Worm (Caenorhabditis elegans) whole organism, early embryonic: ENCODE measurements around the gene srh-39.

Source experiments
- B0310.2 ChIP-seq: sonication (generic microtip); optimal IDR thresholded peaks from 2 replicates; lab custom pipeline; 2016; ENCODE audit warnings: mild to moderate bottlenecking, missing genetic modification characterization, missing compliant biosample characterization
- F13C5.2 ChIP-seq: sonication (generic microtip); optimal IDR thresholded peaks from 2 replicates; lab custom pipeline; 2017; ENCODE audit warnings: mild to moderate bottlenecking, missing genetic modification characterization, inconsistent platforms, missing compliant biosample characterization
- aly-1 ChIP-seq: sonication (generic microtip); optimal IDR thresholded peaks from 2 replicates; lab custom pipeline; 2016; ENCODE audit warnings: missing genetic modification characterization, missing compliant biosample characterization
- ama-1 ChIP-seq: fragments of 150-350 bp; optimal IDR thresholded peaks from 2 replicates; lab custom pipeline; 2014
- ceh-13 ChIP-seq: fragments of 200-800 bp; sonication (Bioruptor generic); optimal IDR thresholded peaks from 2 replicates; lab custom pipeline; 2018; ENCODE audit warnings: mild to moderate bottlenecking, missing genetic modification characterization, missing compliant biosample characterization
- ceh-36 ChIP-seq: sonication (generic microtip); optimal IDR thresholded peaks from 2 replicates; lab custom pipeline; 2016; ENCODE audit warnings: missing genetic modification characterization, inconsistent platforms, missing compliant biosample characterization
- ets-7 ChIP-seq: sonication (generic microtip); optimal IDR thresholded peaks from 2 replicates; lab custom pipeline; 2016; ENCODE audit warnings: missing genotype, missing genetic modification characterization, missing compliant biosample characterization
- flt-1 ChIP-seq: fragments of 200-800 bp; sonication (Bioruptor generic); IDR thresholded peaks from 2 replicates; pipeline ENCODE4 v1.3.6; 2022; ENCODE audit warnings: missing genetic modification characterization, missing compliant biosample characterization
- hmbx-1 ChIP-seq: sonication (generic microtip); optimal IDR thresholded peaks from 2 replicates; lab custom pipeline; 2016; ENCODE audit warnings: mild to moderate bottlenecking, missing genetic modification characterization, missing compliant biosample characterization
- hmg-4 ChIP-seq: fragments of 200-800 bp; sonication (Bioruptor generic); optimal IDR thresholded peaks from 2 replicates; lab custom pipeline; 2018; ENCODE audit warnings: mild to moderate bottlenecking, missing genetic modification characterization, missing compliant biosample characterization
- hnd-1 ChIP-seq: sonication (generic microtip); optimal IDR thresholded peaks from 2 replicates; lab custom pipeline; 2016; ENCODE audit warnings: missing genetic modification characterization, missing compliant biosample characterization
- pes-1 ChIP-seq: fragments of 200-800 bp; sonication (Bioruptor generic); IDR thresholded peaks from 2 replicates; pipeline ENCODE4 v1.3.6; 2022; ENCODE audit warnings: missing genetic modification reagents, missing genetic modification characterization, missing compliant biosample characterization
- scrt-1 ChIP-seq: fragments of 200-800 bp; sonication (Bioruptor generic); IDR thresholded peaks from 2 replicates; pipeline ENCODE4 v1.3.6; 2022; ENCODE audit warnings: missing genetic modification characterization, missing compliant biosample characterization
- sea-1 ChIP-seq: fragments of 200-800 bp; sonication (Bioruptor generic); conservative IDR thresholded peaks from 2 replicates; pipeline ENCODE4 v1.3.6; 2022; ENCODE audit warnings: missing genetic modification characterization, missing compliant biosample characterization
- tbx-11 ChIP-seq: fragments of 200-800 bp; sonication (Bioruptor generic); IDR thresholded peaks from 2 replicates; pipeline ENCODE4 v1.3.6; 2022; ENCODE audit warnings: missing genetic modification characterization, missing compliant biosample characterization
- tbx-37 ChIP-seq: fragments of 200-800 bp; sonication (Bioruptor generic); conservative IDR thresholded peaks from 2 replicates; pipeline ENCODE4 v1.3.6; 2022; ENCODE audit warnings: missing genetic modification reagents, missing genetic modification characterization, missing compliant biosample characterization
- tra-4 ChIP-seq: sonication (generic microtip); optimal IDR thresholded peaks from 2 replicates; lab custom pipeline; 2017; ENCODE audit warnings: missing genetic modification characterization, missing compliant biosample characterization

The srh-39 gene

DNA sequence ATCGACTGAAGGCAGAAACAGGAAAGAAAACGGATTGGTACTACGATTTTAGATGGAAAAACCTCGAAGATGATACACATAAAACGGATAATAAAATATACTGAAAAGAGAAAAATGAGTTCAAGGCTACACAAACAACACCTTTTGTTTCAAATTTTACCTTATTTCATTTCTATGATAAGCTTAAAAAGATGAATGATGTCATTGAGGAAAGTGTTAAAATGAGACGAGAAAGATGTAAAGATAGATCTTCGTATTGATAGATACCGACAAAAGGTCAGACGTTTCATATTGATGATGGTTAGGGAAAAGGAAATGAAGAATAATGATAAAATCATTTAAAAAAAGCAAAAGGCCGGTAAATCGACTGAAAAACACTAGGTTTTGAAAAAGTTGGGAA, 24.2 kb upstream of the srh-39 start:
- no peak for TF ChIP-seq F13C5.2
- no peak for TF ChIP-seq ceh-36 (tag; lab: Kevin White, UChicago)
- TF ChIP-seq hnd-1 (tag; lab: Kevin White, UChicago): no peak
- TF ChIP-seq ceh-13 (GFP tag; lab: Kevin White, UChicago): no peak
- no peak for TF ChIP-seq scrt-1 (GFP tag; lab: Robert Waterston, UW)
- no peak for TF ChIP-seq tbx-11 (GFP tag; lab: Robert Waterston, UW)
- TF ChIP-seq B0310.2 (tag; lab: Kevin White, UChicago): no peak
- no peak for TF ChIP-seq ama-1 (lab: Kevin White, UChicago)
- TF ChIP-seq ets-7 (tag; lab: Kevin White, UChicago): no peak
- TF ChIP-seq hmg-4 (GFP tag; lab: Kevin White, UChicago): no peak
- TF ChIP-seq aly-1: no peak
- TF ChIP-seq hmbx-1: no peak
- TF ChIP-seq pes-1 (GFP tag; lab: Robert Waterston, UW): no peak
- TF ChIP-seq sea-1: no peak
- TF ChIP-seq tbx-37: no peak
- TF ChIP-seq flt-1: no peak
- no peak for TF ChIP-seq tra-4 (tag; lab: Kevin White, UChicago)

DNA sequence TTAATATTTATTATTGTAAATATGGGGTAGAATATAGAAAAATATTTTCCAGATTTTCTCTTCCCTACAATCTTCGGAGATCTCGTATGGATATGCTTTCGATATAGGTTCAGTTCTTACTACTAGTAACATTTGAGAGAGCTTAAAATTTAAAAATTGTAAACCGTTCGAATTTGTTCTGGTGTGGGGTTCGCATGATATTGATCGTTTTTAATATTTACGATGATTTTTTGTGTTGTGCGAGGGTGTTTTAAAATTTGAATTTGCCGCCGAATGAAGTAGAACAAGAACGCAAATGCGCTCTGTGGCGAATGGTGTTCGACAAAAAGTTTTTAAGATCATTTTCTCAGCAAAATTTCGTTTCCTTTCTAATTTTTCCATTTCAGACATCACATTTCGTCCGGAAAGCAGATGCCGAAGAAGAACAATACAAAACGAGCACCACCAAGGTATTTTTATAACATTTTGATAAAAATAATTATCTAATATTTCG, 18.2 kb upstream of the srh-39 start, which contains the start of gene skr-17:
TSS of gene skr-17 (plus strand) at position 51 of the 493 bp plus-strand sequence.
- TF ChIP-seq hmbx-1 (no peak), ceh-13 (GFP tag; lab: Kevin White, UChicago) (no peak), tbx-11 (GFP tag; lab: Robert Waterston, UW) (no peak), hnd-1 (tag; lab: Kevin White, UChicago) (no peak), scrt-1 (GFP tag; lab: Robert Waterston, UW) (no peak), tra-4 (tag; lab: Kevin White, UChicago) (no peak), sea-1 (no peak), ama-1 (lab: Kevin White, UChicago) (no peak), pes-1 (GFP tag; lab: Robert Waterston, UW) (no peak), ets-7 (tag; lab: Kevin White, UChicago) (no peak), flt-1 (no peak)

DNA sequence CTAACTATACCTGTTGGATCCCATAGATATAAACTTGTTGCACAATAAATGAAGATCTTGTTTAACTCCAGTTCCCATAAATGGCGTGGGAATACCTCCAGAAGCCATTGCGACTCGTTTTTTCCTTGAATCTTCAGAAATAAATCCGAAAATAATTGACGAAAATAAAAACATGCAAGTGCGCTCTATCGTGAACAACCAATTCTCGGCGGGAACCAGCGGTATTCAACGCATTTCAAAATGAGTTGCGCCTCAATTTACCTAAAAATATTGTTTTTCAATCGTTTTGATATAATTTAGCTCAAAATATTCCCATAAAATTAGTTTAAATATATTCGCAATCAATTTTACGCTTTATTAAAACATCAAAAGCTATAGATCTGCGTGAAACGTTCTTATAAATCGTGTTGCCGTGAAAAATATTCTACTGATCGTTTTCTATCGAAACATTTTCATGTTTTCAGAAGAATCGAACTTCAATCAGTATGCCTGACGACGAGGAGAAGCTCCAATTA, 15.8 kb upstream of the srh-39 start, which contains the start of the genes snpc-1.1 and spdl-1:
TSS of gene snpc-1.1 (minus strand) at position 200 of the 515 bp plus-strand sequence.
TSS of gene spdl-1 (plus strand) at position 465 of the 515 bp plus-strand sequence.
- TF ChIP-seq ets-7 (tag; lab: Kevin White, UChicago): no peak

DNA sequence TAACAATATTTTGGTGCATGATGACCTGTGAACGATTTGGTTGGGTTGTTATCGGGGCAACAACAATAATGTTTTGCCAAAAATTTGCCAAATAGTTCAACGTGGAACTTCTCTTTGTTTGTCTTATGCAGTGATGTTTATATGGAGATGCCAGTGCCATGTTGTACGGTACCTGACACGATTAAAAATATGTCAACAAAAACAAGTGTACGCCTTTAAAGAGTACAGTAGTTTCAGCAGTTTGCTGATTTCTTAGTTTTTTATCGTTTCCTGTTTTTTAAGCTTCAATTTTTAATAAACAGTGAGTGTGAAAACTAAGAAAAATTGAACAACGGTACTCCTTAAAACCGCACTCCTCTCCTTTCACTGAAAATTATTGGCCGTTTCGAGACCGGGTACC, 12.9 kb upstream of the srh-39 start:
- TF ChIP-seq B0310.2 (tag; lab: Kevin White, UChicago) (no peak), pes-1 (GFP tag; lab: Robert Waterston, UW) (no peak), F13C5.2 (no peak), hmbx-1 (no peak), ceh-36 (tag; lab: Kevin White, UChicago) (no peak), hmg-4 (GFP tag; lab: Kevin White, UChicago) (no peak), ama-1 (lab: Kevin White, UChicago) (no peak), ets-7 (tag; lab: Kevin White, UChicago) (no peak), scrt-1 (GFP tag; lab: Robert Waterston, UW) (no peak), aly-1 (no peak), tbx-37 (no peak), sea-1 (no peak), flt-1 (no peak), tra-4 (tag; lab: Kevin White, UChicago) (no peak), ceh-13 (GFP tag; lab: Kevin White, UChicago) (no peak), hnd-1 (tag; lab: Kevin White, UChicago) (no peak), tbx-11 (GFP tag; lab: Robert Waterston, UW) (no peak)

DNA sequence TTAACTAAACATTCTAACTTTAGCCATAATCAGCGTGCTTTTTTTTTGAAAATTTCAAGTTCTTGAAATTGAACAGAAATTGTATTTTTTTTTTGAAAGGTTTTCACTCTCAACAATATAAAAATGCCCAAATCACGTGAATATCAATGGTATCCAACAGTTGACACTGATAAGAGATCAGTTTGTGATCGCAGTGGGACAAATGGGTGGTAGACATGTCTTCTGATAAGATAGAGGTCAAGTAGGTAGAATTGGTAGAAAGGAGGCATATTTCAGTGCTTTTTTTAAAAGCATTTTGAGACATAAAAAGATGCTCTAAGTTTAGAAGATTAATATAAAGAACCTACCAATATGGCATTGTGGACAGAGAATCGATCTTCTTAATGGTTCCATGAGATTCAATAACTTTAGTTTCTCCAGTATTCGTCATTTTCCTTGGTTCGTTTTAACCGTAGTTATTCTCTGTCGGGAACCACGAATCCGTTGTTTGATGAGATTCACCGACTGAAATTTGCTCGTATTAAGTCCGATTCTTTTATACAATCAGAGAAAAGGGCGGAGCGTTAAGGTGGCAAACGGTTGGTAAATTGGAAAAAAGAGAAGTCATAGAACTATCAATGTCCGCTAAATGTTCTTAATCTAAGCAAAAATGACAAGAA, 12.1 kb upstream of the srh-39 start, which contains the start of gene mthf-1:
TSS of gene mthf-1 (minus strand) at position 504 of the 659 bp plus-strand sequence.
- no peak for TF ChIP-seq sea-1
- TF ChIP-seq hmbx-1: no peak
- no peak for TF ChIP-seq tbx-37
- TF ChIP-seq ama-1 (lab: Kevin White, UChicago): no peak
- TF ChIP-seq ets-7 (tag; lab: Kevin White, UChicago): no peak

DNA sequence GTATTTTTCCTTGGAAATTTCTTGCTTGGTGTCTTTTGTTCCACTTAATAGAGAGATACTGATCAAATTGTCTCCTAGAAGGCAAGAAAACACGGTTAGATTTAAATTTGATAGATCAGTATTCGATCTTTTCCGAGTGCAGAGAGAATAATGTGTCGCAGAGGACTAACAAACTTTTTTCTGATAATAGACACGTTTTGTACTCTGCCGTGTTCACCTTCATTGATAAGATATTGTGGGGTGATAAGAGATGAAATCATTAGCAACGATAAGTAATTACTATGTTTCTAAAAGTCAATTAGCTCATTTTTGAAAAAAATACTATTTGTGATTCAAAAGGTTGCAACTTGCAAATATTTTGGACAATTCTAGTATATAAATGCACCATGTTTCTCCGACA, 11.4 kb upstream of the srh-39 start:
- TF ChIP-seq tbx-11 (GFP tag; lab: Robert Waterston, UW) (no peak), tbx-37 (no peak), hmg-4 (GFP tag; lab: Kevin White, UChicago) (no peak), B0310.2 (tag; lab: Kevin White, UChicago) (no peak), pes-1 (GFP tag; lab: Robert Waterston, UW) (no peak), ama-1 (lab: Kevin White, UChicago) (no peak), hnd-1 (tag; lab: Kevin White, UChicago) (no peak), flt-1 (no peak), aly-1 (no peak), F13C5.2 (no peak), tra-4 (tag; lab: Kevin White, UChicago) (no peak), hmbx-1 (no peak), sea-1 (no peak)

DNA sequence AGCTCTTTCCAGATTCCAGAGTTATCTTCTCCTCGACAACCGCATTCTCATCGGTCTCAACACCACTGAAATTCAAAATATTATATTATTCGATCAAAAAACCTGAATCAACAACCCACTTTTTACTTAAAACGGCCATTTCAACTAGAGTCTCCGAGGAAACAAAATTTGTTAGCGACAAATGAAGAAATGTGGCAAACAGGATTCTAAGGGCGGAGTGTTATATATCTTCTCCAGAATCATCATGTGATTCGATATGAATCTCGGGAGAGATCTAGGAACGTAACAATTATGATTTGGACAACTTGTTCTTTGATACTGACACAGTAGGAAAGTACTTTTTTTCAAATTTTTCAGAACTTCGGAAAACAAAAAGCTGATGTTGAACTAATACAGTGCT, 10.9 kb upstream of the srh-39 start:
- no peak for TF ChIP-seq ets-7 (tag; lab: Kevin White, UChicago)

DNA sequence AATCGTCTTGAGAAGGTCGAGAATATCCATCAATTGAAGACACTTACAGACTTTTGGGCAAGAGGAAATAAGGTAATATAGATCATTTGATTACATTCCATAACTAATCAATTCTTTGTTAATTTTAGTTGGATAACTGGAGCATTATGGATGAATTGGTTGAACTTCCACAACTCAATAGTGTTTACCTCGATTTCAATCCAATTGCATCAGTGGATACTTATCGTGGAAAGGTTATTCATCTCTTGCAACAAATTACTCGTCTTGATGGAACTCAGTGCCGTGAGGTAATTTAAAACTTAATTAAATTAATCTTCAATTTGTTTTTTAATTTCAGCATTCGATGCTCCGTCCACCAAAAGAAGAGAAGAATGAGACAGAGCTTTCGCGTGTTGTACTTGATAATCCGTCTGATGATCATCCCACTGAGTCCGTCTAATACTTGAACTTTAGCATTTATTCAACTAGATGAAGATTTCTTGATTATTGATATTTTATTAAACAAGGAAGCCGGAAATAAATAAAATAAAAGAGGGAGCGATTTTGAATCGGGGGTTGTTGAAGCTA, 8.2 kb upstream of the srh-39 start:
- TF ChIP-seq ceh-36 (tag; lab: Kevin White, UChicago) (no peak), scrt-1 (GFP tag; lab: Robert Waterston, UW) (no peak), tbx-11 (GFP tag; lab: Robert Waterston, UW) (no peak), B0310.2 (tag; lab: Kevin White, UChicago) (no peak), sea-1 (no peak), ama-1 (lab: Kevin White, UChicago) (no peak), hmbx-1 (no peak), hnd-1 (tag; lab: Kevin White, UChicago) (no peak), ets-7 (tag; lab: Kevin White, UChicago) (no peak), flt-1 (no peak), tra-4 (tag; lab: Kevin White, UChicago) (no peak), aly-1 (no peak), tbx-37 (no peak), hmg-4 (GFP tag; lab: Kevin White, UChicago) (no peak), F13C5.2 (no peak), ceh-13 (GFP tag; lab: Kevin White, UChicago) (no peak)
